Fruit fly (Drosophila melanogaster): ENCODE results near the gene CG32040.

DNA sequence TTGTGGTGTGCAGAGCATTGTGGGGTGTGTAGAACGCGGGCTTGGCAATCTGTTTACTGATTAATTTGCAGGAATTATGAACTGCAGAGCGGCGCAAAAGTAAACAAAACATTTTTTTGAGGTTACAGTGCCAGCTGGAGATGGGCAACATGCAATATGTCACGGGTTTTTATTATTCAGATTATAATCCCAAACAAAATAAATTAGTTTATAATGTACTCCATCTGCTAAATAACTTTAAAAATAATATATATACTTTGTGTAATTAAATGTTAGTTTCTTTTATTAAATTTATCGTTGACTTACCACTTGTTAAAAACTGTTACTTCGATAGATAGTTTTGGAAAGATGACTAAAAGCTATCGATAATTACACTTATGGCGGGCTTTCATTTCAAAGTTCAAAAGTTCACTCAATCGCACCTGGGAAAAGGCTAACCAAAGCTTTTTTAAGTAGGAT lies 17.1 kb downstream of the CG32040 start, which contains the start of gene Fdx1:
- TF ChIP-seq Pif1B (GFP tag; optimal IDR thresholded peaks at IDR 0.05) (no peak), EcR (GFP tag; optimal IDR thresholded peaks at IDR 0.05) (peak; percentile 17), CG14655 (GFP tag; optimal IDR thresholded peaks at IDR 0.05) (no peak), CG4496 (GFP tag; IDR thresholded peaks at IDR 0.05) (no peak), CG17806 (tag; optimal IDR thresholded peaks at IDR 0.05) (no peak), CG12605 (GFP tag; IDR thresholded peaks at IDR 0.05) (no peak), D1 (tag; optimal IDR thresholded peaks at IDR 0.05) (no peak), fd96Ca (GFP tag; IDR thresholded peaks at IDR 0.05) (no peak), Ets98B (GFP tag; IDR thresholded peaks at IDR 0.05) (peak; percentile 17; the same call in 1 of the 2 replicates), CG8159 (tag; optimal IDR thresholded peaks at IDR 0.05) (peak; percentile 20), CG32121 (GFP tag; IDR thresholded peaks at IDR 0.05) (no peak), rn (GFP tag; IDR thresholded peaks at IDR 0.05) (no peak), Pif1A (GFP tag; optimal IDR thresholded peaks at IDR 0.05) (no peak)
